Fruit fly (Drosophila melanogaster) whole organism, pupa: ENCODE results near the gene Myb.

ENCODE experiments used
- CG15710 ChIP-seq: fragments of 200-800 bp; sonication (Bioruptor generic); optimal IDR thresholded peaks from 2 replicates; lab custom pipeline; 2018; ENCODE audit warnings: missing biosample characterization, mild to moderate bottlenecking, missing genetic modification characterization, moderate library complexity
- CG32121 ChIP-seq: fragments of 200-800 bp; sonication (Bioruptor generic); IDR thresholded peaks from 2 replicates; pipeline ENCODE4 v1.3.6; 2022; ENCODE audit warnings: missing biosample characterization, missing genetic modification characterization
- CG34367 ChIP-seq: fragments of 200-800 bp; sonication (Bioruptor generic); optimal IDR thresholded peaks from 2 replicates; lab custom pipeline; 2018; ENCODE audit warnings: missing biosample characterization, mild to moderate bottlenecking, missing genetic modification characterization
- CG4496 ChIP-seq: fragments of 200-800 bp; sonication (Bioruptor generic); IDR thresholded peaks from 3 replicates; pipeline ENCODE4 v1.3.6; 2022; ENCODE audit warnings: missing biosample characterization, missing genetic modification characterization
- CG8159 ChIP-seq: fragments of 200-800 bp; sonication (Bioruptor generic); optimal IDR thresholded peaks from 3 replicates; lab custom pipeline; 2018; ENCODE audit warnings: missing biosample characterization, mild to moderate bottlenecking, missing genetic modification characterization, moderate library complexity
- D1 ChIP-seq: fragments of 200-800 bp; sonication (Bioruptor generic); optimal IDR thresholded peaks from 2 replicates; lab custom pipeline; 2018; ENCODE audit warnings: missing biosample characterization, mild to moderate bottlenecking, missing genetic modification characterization, moderate library complexity
- EcR ChIP-seq: fragments of 200-800 bp; sonication (Bioruptor generic); optimal IDR thresholded peaks from 3 replicates; lab custom pipeline; 2019; ENCODE audit warnings: missing biosample characterization, missing genetic modification characterization, mild to moderate bottlenecking, moderate library complexity, missing genetic modification reagents
- Pif1A ChIP-seq: fragments of 200-800 bp; sonication (Bioruptor generic); optimal IDR thresholded peaks from 3 replicates; lab custom pipeline; 2016; ENCODE audit warnings: missing biosample characterization, missing genetic modification characterization
- Pif1B ChIP-seq: fragments of 200-800 bp; sonication (Bioruptor generic); optimal IDR thresholded peaks from 3 replicates; lab custom pipeline; 2016; ENCODE audit warnings: missing biosample characterization, missing genetic modification characterization
- gl ChIP-seq: fragments of 200-800 bp; sonication (Bioruptor generic); optimal IDR thresholded peaks from 2 replicates; lab custom pipeline; 2018; ENCODE audit warnings: missing biosample characterization, mild to moderate bottlenecking, missing genetic modification characterization

DNA sequence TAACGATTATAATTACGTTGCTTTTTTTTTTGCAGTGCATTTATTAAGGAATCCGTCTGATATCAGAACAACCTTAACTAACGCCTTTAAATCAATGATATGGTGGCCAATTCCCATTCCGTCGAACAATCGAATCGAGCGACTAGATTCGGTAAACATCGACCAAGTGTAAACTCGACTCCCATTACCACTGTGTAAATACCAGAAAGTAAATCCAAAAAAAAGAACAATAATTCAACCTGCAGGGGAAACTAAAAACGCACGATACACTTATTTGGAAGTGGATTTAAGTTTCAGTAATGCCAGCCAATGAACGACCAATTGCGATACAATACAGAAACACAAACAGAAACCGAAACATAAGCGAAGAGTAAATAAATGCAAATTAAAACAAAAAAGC is 52.1 kb downstream of the Myb start:
- TF ChIP-seq Pif1B (no peak), CG32121 (GFP tag; lab: Robert Waterston, UW) (no peak), gl (no peak), CG15710 (tag; lab: Kevin White, UChicago) (no peak), EcR (GFP tag; lab: Kevin White, UChicago) (no peak), Pif1A (GFP tag; lab: Kevin White, UChicago) (no peak), CG8159 (no peak), CG4496 (no peak), CG34367 (tag; lab: Kevin White, UChicago) (no peak), D1 (tag; lab: Kevin White, UChicago) (no peak)
